Fruit fly (Drosophila melanogaster): ENCODE results near the gene Usp39.

Gene Usp39

dm6 chrX:18843229-18844033 lies 14.6 kb upstream of the Usp39 start, which contains the start of gene htk:
Gene htk, plus strand, starts transcription at chrX:18843663.
- peak; percentile 20 for TF ChIP-seq CG4328 (GFP tag; optimal IDR thresholded peaks at IDR 0.05)
- no peak for TF ChIP-seq Sox100B (GFP tag; optimal IDR thresholded peaks at IDR 0.05)
- TF ChIP-seq CG12299 (tag; optimal IDR thresholded peaks at IDR 0.05), result peak; percentile 12
- no peak for TF ChIP-seq CG4404 (GFP tag; IDR thresholded peaks at IDR 0.05)
- peak; percentile 64 for TF ChIP-seq Xrp1 (GFP tag; IDR thresholded peaks at IDR 0.05)
- TF ChIP-seq ssp (GFP tag; IDR thresholded peaks at IDR 0.05), result peak; percentile 66
- peak; percentile 74 for TF ChIP-seq NfI (GFP tag; optimal IDR thresholded peaks at IDR 0.05)
- TF ChIP-seq PHDP (tag; optimal IDR thresholded peaks at IDR 0.05), result peak; percentile 44
- no peak for TF ChIP-seq h (optimal IDR thresholded peaks at IDR 0.05)
- TF ChIP-seq dati (GFP tag; IDR thresholded peaks at IDR 0.05), result no peak
- no peak for TF ChIP-seq CG8388 (GFP tag; optimal IDR thresholded peaks at IDR 0.05)
- TF ChIP-seq CG12391 (tag; optimal IDR thresholded peaks at IDR 0.05), result peak; percentile 59
- TF ChIP-seq ham (GFP tag; IDR thresholded peaks at IDR 0.05), result no peak
- TF ChIP-seq grau (tag; optimal IDR thresholded peaks at IDR 0.05), result peak; percentile 71
- no peak for TF ChIP-seq Ssrp (tag; optimal IDR thresholded peaks at IDR 0.05)
- TF ChIP-seq amos (GFP tag; IDR thresholded peaks at IDR 0.05; ENCODE audit: partially characterized antibody), result peak; percentile 97
- TF ChIP-seq gt (GFP tag; IDR thresholded peaks at IDR 0.05), result no peak
- TF ChIP-seq rib (GFP tag; IDR thresholded peaks at IDR 0.05), result no peak
- TF ChIP-seq Dek (tag; optimal IDR thresholded peaks at IDR 0.05), result peak; percentile 57
- TF ChIP-seq exex (tag; optimal IDR thresholded peaks at IDR 0.05), result no peak
- peak; percentile 94; the same call in 3 of the 4 replicates for TF ChIP-seq chinmo (GFP tag; IDR thresholded peaks at IDR 0.05; ENCODE audit: partially characterized antibody)
- peak; percentile 59 for TF ChIP-seq Deaf1 (tag; optimal IDR thresholded peaks at IDR 0.05)
- TF ChIP-seq CG9932 (GFP tag; IDR thresholded peaks at IDR 0.05), result peak; percentile 86
- TF ChIP-seq Bgb (GFP tag; IDR thresholded peaks at IDR 0.05; ENCODE audit: partially characterized antibody), result peak; percentile 96
- peak; percentile 22 for TF ChIP-seq CG10147 (GFP tag; optimal IDR thresholded peaks at IDR 0.05)
- TF ChIP-seq seq (GFP tag; IDR thresholded peaks at IDR 0.05), result peak; percentile 48; the same call in 1 of the 2 replicates
- peak; percentile 59 for TF ChIP-seq CG1602 (GFP tag; optimal IDR thresholded peaks at IDR 0.05)
- no peak for TF ChIP-seq corto (GFP tag; optimal IDR thresholded peaks at IDR 0.05)
- peak; percentile 28 for TF ChIP-seq Blimp-1 (GFP tag; optimal IDR thresholded peaks at IDR 0.05)
- peak; percentile 79 for TF ChIP-seq Hsf (GFP tag; optimal IDR thresholded peaks at IDR 0.05)
- peak; percentile 51 for TF ChIP-seq pita (GFP tag; optimal IDR thresholded peaks at IDR 0.05)
- peak; percentile 72 for TF ChIP-seq zen (tag; optimal IDR thresholded peaks at IDR 0.05)
- peak; percentile 60 for TF ChIP-seq Nf-YC (tag; optimal IDR thresholded peaks at IDR 0.05)
- peak; percentile 45 for TF ChIP-seq CG18619 (GFP tag; optimal IDR thresholded peaks at IDR 0.05)
- TF ChIP-seq mld (GFP tag; IDR thresholded peaks at IDR 0.05; ENCODE audit: partially characterized antibody), result peak; percentile 76; the same call in 2 of the 3 replicates
- TF ChIP-seq Bdp1 (GFP tag; optimal IDR thresholded peaks at IDR 0.05), result peak; percentile 39
- peak; percentile 61 for TF ChIP-seq Mad (GFP tag; optimal IDR thresholded peaks at IDR 0.05)
- peak; percentile 81 for TF ChIP-seq sens (GFP tag)
- TF ChIP-seq Atf-2 (GFP tag; optimal IDR thresholded peaks at IDR 0.05), result peak; percentile 65
- no peak for TF ChIP-seq Hr78 (GFP tag; optimal IDR thresholded peaks at IDR 0.05)
- TF ChIP-seq klu (GFP tag; IDR thresholded peaks at IDR 0.05), result no peak; the same call in 1 of the 2 replicates
- peak; percentile 61 for TF ChIP-seq CG2129 (GFP tag; IDR thresholded peaks at IDR 0.05; ENCODE audit: partially characterized antibody)
- peak; percentile 62 for TF ChIP-seq CG2712 (tag; optimal IDR thresholded peaks at IDR 0.05)
- no peak for TF ChIP-seq nom (GFP tag; optimal IDR thresholded peaks at IDR 0.05)
- TF ChIP-seq pfk (GFP tag; optimal IDR thresholded peaks at IDR 0.05), result peak; percentile 31
- peak; percentile 19 for TF ChIP-seq CG33557 (GFP tag; optimal IDR thresholded peaks at IDR 0.05)
- peak; percentile 93 for TF ChIP-seq unc-4 (GFP tag; IDR thresholded peaks at IDR 0.05; ENCODE audit: partially characterized antibody)
- peak; percentile 18 for TF ChIP-seq Elba2 (GFP tag; optimal IDR thresholded peaks at IDR 0.05)
